Worm (Caenorhabditis elegans): ENCODE results near the gene AH6.3.

The AH6.3 gene

ce11 chrII:9493242-9494058 lies 25.4 kb upstream of the AH6.3 start:
- TF ChIP-seq R02D3.7 (tag; optimal IDR thresholded peaks at IDR 0.05) (no peak), jun-1 (tag; optimal IDR thresholded peaks at IDR 0.05) (no peak), daf-8 (GFP tag; IDR thresholded peaks at IDR 0.05) (no peak), duxl-1 (tag; optimal IDR thresholded peaks at IDR 0.05; ENCODE audit: poor library complexity) (no peak), nhr-77 (tag; optimal IDR thresholded peaks at IDR 0.05) (no peak), nhr-48 (tag; optimal IDR thresholded peaks at IDR 0.05) (peak; percentile 97), mep-1 (tag; optimal IDR thresholded peaks at IDR 0.05) (no peak), lir-3 (tag; optimal IDR thresholded peaks at IDR 0.05) (no peak), mdl-1 (tag; optimal IDR thresholded peaks at IDR 0.05) (peak in 1 of 2 experiments; percentile 25), zag-1 (tag; optimal IDR thresholded peaks at IDR 0.05) (no peak), F37D6.2 (tag; optimal IDR thresholded peaks at IDR 0.05) (no peak), nhr-42 (GFP tag; IDR thresholded peaks at IDR 0.05) (no peak), aly-2 (tag; optimal IDR thresholded peaks at IDR 0.05) (no peak), hmg-1.1 (GFP tag; IDR thresholded peaks at IDR 0.05) (no peak), ceh-62 (tag; optimal IDR thresholded peaks at IDR 0.05) (no peak), T20F7.1 (GFP tag; optimal IDR thresholded peaks at IDR 0.05) (no peak), ceh-28 (tag; optimal IDR thresholded peaks at IDR 0.05) (no peak), mxl-2 (GFP tag; conservative IDR thresholded peaks at IDR 0.05) (no peak), hlh-11 (tag; optimal IDR thresholded peaks at IDR 0.05) (peak; percentile 30), lin-39 (tag; optimal IDR thresholded peaks at IDR 0.05) (no peak), unc-39 (tag; optimal IDR thresholded peaks at IDR 0.05) (no peak), D1046.2 (GFP tag; IDR thresholded peaks at IDR 0.05) (no peak), ZK546.5 (tag; optimal IDR thresholded peaks at IDR 0.05) (no peak), lin-38 (GFP tag; IDR thresholded peaks at IDR 0.05) (no peak), dmd-9 (GFP tag; IDR thresholded peaks at IDR 0.05) (no peak), ceh-82 (tag; optimal IDR thresholded peaks at IDR 0.05) (no peak), madf-5 (GFP tag; IDR thresholded peaks at IDR 0.05) (no peak), zfp-3 (GFP tag; conservative IDR thresholded peaks at IDR 0.05) (no peak), nhr-10 (tag; optimal IDR thresholded peaks at IDR 0.05) (no peak), dve-1 (tag; optimal IDR thresholded peaks at IDR 0.05; ENCODE audit: insufficient read depth) (no peak), dmd-6 (GFP tag; IDR thresholded peaks at IDR 0.05) (peak; percentile 46), spr-1 (tag; optimal IDR thresholded peaks at IDR 0.05) (no peak), egl-43 (GFP tag; IDR thresholded peaks at IDR 0.05) (no peak), Y5F2A.4 (GFP tag; optimal IDR thresholded peaks at IDR 0.05) (no peak), nhr-25 (tag; optimal IDR thresholded peaks at IDR 0.05; ENCODE audit: borderline replicate concordance, insufficient read depth) (no peak), lsy-2 (tag; optimal IDR thresholded peaks at IDR 0.05) (no peak), ctbp-1 (GFP tag; IDR thresholded peaks at IDR 0.05) (no peak), pqm-1 (tag; optimal IDR thresholded peaks at IDR 0.05) (no peak), T26A8.4 (GFP tag; IDR thresholded peaks at IDR 0.05) (no peak), mdt-29 (GFP tag; IDR thresholded peaks at IDR 0.05) (no peak), rbr-2 (tag; optimal IDR thresholded peaks at IDR 0.05) (no peak), nhr-11 (tag; optimal IDR thresholded peaks at IDR 0.05) (no peak), hlh-30 (tag; optimal IDR thresholded peaks at IDR 0.05; ENCODE audit: insufficient read depth) (peak; percentile 56), mxl-3 (GFP tag; optimal IDR thresholded peaks at IDR 0.05) (no peak), ceh-44 (GFP tag; IDR thresholded peaks at IDR 0.05) (no peak), lin-13 (GFP tag; optimal IDR thresholded peaks at IDR 0.05) (no peak), F44E2.7 (GFP tag; IDR thresholded peaks at IDR 0.05) (no peak), Y105C5A.15 (GFP tag; IDR thresholded peaks at IDR 0.05) (no peak), snpc-1.2 (GFP tag; IDR thresholded peaks at IDR 0.05) (no peak), nhr-102 (tag; optimal IDR thresholded peaks at IDR 0.05) (no peak), tag-97 (GFP tag; IDR thresholded peaks at IDR 0.05) (no peak)

All from whole organism, L4 larva.